Worm (Caenorhabditis elegans) whole organism, L4 larva: ENCODE measurements around the gene T13F2.2.

Source experiments
- F37D6.2 ChIP-seq: sonication (generic microtip); optimal IDR thresholded peaks from 2 replicates; lab custom pipeline; 2016; ENCODE audit warnings: mild to moderate bottlenecking, missing genetic modification characterization, missing compliant biosample characterization
- T20F7.1 ChIP-seq: fragments of 200-800 bp; sonication (Bioruptor generic); optimal IDR thresholded peaks from 2 replicates; lab custom pipeline; 2018; ENCODE audit warnings: mild to moderate bottlenecking, missing genetic modification characterization, missing compliant biosample characterization
- ZK337.2 ChIP-seq: fragments of 200-800 bp; sonication (Bioruptor generic); IDR thresholded peaks from 2 replicates; pipeline ENCODE4 v1.3.6; 2022; ENCODE audit warnings: missing genetic modification reagents, missing genetic modification characterization, missing compliant biosample characterization
- aly-2 ChIP-seq: sonication (generic microtip); optimal IDR thresholded peaks from 2 replicates; lab custom pipeline; 2018; ENCODE audit warnings: missing biosample characterization, missing genetic modification characterization
- ceh-32 ChIP-seq: sonication (generic microtip); optimal IDR thresholded peaks from 2 replicates; lab custom pipeline; 2016; ENCODE audit warnings: mild to moderate bottlenecking, missing genetic modification characterization, missing compliant biosample characterization; ENCODE audit not compliant: poor library complexity
- ceh-82 ChIP-seq: sonication (generic microtip); optimal IDR thresholded peaks from 2 replicates; lab custom pipeline; 2017; ENCODE audit warnings: missing biosample characterization, missing genetic modification characterization
- cey-2 ChIP-seq: sonication (generic microtip); optimal IDR thresholded peaks from 3 replicates; lab custom pipeline; 2017; ENCODE audit warnings: missing genetic modification characterization, mild to moderate bottlenecking, missing compliant biosample characterization, antibody characterized with exemption, borderline replicate concordance; ENCODE audit not compliant: insufficient read depth
- ctbp-1 ChIP-seq: fragments of 200-800 bp; sonication (Bioruptor generic); IDR thresholded peaks from 2 replicates; pipeline ENCODE4 v1.3.6; 2022; ENCODE audit warnings: missing genetic modification reagents, missing genetic modification characterization, missing compliant biosample characterization
- daf-16 ChIP-seq, 3 experiments: sonication (generic microtip); optimal IDR thresholded peaks; 2 replicates each; lab custom pipeline; 2016 to 2017; ENCODE audit warnings: missing genetic modification characterization in 3 of 3, missing genetic modification reagents in 3 of 3, mild to moderate bottlenecking in 2 of 3, missing compliant biosample characterization in 2 of 3, missing biosample characterization in 1 of 3, moderate library complexity in 1 of 3
- dmd-6 ChIP-seq: fragments of 200-800 bp; sonication (Bioruptor generic); IDR thresholded peaks from 2 replicates; pipeline ENCODE4 v1.3.6; 2022; ENCODE audit warnings: missing genetic modification reagents, missing genetic modification characterization, missing compliant biosample characterization
- dpl-1 ChIP-seq: fragments of 150-350 bp; optimal IDR thresholded peaks from 2 replicates; lab custom pipeline; 2014; ENCODE audit warnings: missing biosample characterization, missing genetic modification reagents, missing genetic modification characterization
- dve-1 ChIP-seq: sonication (generic microtip); optimal IDR thresholded peaks from 2 replicates; lab custom pipeline; 2017; ENCODE audit warnings: antibody characterized with exemption, mild to moderate bottlenecking, missing genetic modification characterization, missing compliant biosample characterization; ENCODE audit not compliant: insufficient read depth
- egl-27 ChIP-seq: sonication (generic microtip); optimal IDR thresholded peaks from 3 replicates; lab custom pipeline; 2017; ENCODE audit warnings: missing biosample characterization, missing genetic modification reagents, missing genetic modification characterization
- fos-1 ChIP-seq: fragments of 150-350 bp; optimal IDR thresholded peaks from 2 replicates; lab custom pipeline; 2014; ENCODE audit warnings: missing biosample characterization, missing genetic modification characterization
- hlh-11 ChIP-seq: fragments of 200-800 bp; sonication (Bioruptor generic); optimal IDR thresholded peaks from 2 replicates; lab custom pipeline; 2018; ENCODE audit warnings: mild to moderate bottlenecking, missing genetic modification characterization, missing compliant biosample characterization
- hlh-30 ChIP-seq: sonication (generic microtip); optimal IDR thresholded peaks from 2 replicates; lab custom pipeline; 2017; ENCODE audit warnings: antibody characterized with exemption, mild to moderate bottlenecking, missing genetic modification characterization, missing compliant biosample characterization; ENCODE audit not compliant: insufficient read depth
- hmg-1.1 ChIP-seq: fragments of 200-800 bp; sonication (Bioruptor generic); IDR thresholded peaks from 2 replicates; pipeline ENCODE4 v1.3.6; 2022; ENCODE audit warnings: missing genetic modification reagents, missing genetic modification characterization, missing compliant biosample characterization
- lin-1 ChIP-seq: fragments of 200-800 bp; sonication (Bioruptor generic); IDR thresholded peaks from 2 replicates; pipeline ENCODE4 v1.3.6; 2022; ENCODE audit warnings: missing genetic modification reagents, missing genetic modification characterization, missing compliant biosample characterization
- lin-38 ChIP-seq: fragments of 200-800 bp; sonication (Bioruptor generic); IDR thresholded peaks from 2 replicates; pipeline ENCODE4 v1.3.6; 2022; ENCODE audit warnings: missing genetic modification reagents, missing genetic modification characterization, missing compliant biosample characterization
- lsy-2 ChIP-seq, 2 experiments: fragments of 150-350 bp in 1 of 2; sonication (generic microtip) in 1 of 2; optimal IDR thresholded peaks; 2 replicates each; lab custom pipeline; 2014 to 2017; ENCODE audit warnings: missing biosample characterization in 2 of 2, missing genetic modification characterization in 2 of 2
- madf-9 ChIP-seq: fragments of 200-800 bp; sonication (Bioruptor generic); conservative IDR thresholded peaks from 2 replicates; pipeline ENCODE4 v1.3.6; 2022; ENCODE audit warnings: missing genetic modification reagents, missing genetic modification characterization, missing compliant biosample characterization
- mdl-1 ChIP-seq, 2 experiments: fragments of 150-350 bp in 1 of 2; sonication (generic microtip) in 1 of 2; optimal IDR thresholded peaks; 2 replicates each; lab custom pipeline; 2014 to 2017; ENCODE audit warnings: missing biosample characterization in 2 of 2, missing genetic modification characterization in 2 of 2
- mep-1 ChIP-seq: fragments of 150-350 bp; sonication (generic microtip); optimal IDR thresholded peaks from 3 replicates; lab custom pipeline; 2014; ENCODE audit warnings: missing biosample characterization, missing genetic modification characterization
- mes-2 ChIP-seq: sonication (generic microtip); optimal IDR thresholded peaks from 2 replicates; lab custom pipeline; 2016; ENCODE audit warnings: missing genotype, mild to moderate bottlenecking, missing genetic modification characterization, missing compliant biosample characterization; ENCODE audit not compliant: poor library complexity, severe bottlenecking
- nhr-10 ChIP-seq: fragments of 150-350 bp; optimal IDR thresholded peaks from 2 replicates; lab custom pipeline; 2014; ENCODE audit warnings: missing biosample characterization, missing genetic modification characterization
- nhr-11 ChIP-seq: fragments of 150-350 bp; optimal IDR thresholded peaks from 2 replicates; lab custom pipeline; 2014; ENCODE audit warnings: missing biosample characterization, missing genetic modification characterization
- nhr-237 ChIP-seq: sonication (generic microtip); optimal IDR thresholded peaks from 2 replicates; lab custom pipeline; 2017; ENCODE audit warnings: missing biosample characterization, missing genetic modification characterization
- nhr-25 ChIP-seq: sonication (generic microtip); optimal IDR thresholded peaks from 2 replicates; lab custom pipeline; 2017; ENCODE audit warnings: missing genetic modification characterization, mild to moderate bottlenecking, missing compliant biosample characterization, antibody characterized with exemption, moderate library complexity, borderline replicate concordance; ENCODE audit not compliant: insufficient read depth
- nhr-28 ChIP-seq: fragments of 150-350 bp; optimal IDR thresholded peaks from 2 replicates; lab custom pipeline; 2014; ENCODE audit warnings: missing biosample characterization, missing genetic modification characterization
- nhr-6 ChIP-seq: fragments of 150-350 bp; optimal IDR thresholded peaks from 2 replicates; lab custom pipeline; 2014; ENCODE audit warnings: missing biosample characterization, missing genetic modification characterization
- nhr-76 ChIP-seq: fragments of 150-350 bp; optimal IDR thresholded peaks from 2 replicates; lab custom pipeline; 2014; ENCODE audit warnings: missing biosample characterization, missing genetic modification characterization
- nhr-77 ChIP-seq: fragments of 150-350 bp; optimal IDR thresholded peaks from 2 replicates; lab custom pipeline; 2014; ENCODE audit warnings: missing biosample characterization, missing genetic modification characterization
- pqm-1 ChIP-seq: sonication (generic microtip); optimal IDR thresholded peaks from 2 replicates; lab custom pipeline; 2017; ENCODE audit warnings: missing biosample characterization, missing genetic modification characterization
- tra-1 ChIP-seq: fragments of 200-800 bp; sonication (Bioruptor generic); IDR thresholded peaks from 2 replicates; pipeline ENCODE4 v1.3.6; 2022; ENCODE audit warnings: missing genetic modification reagents, missing genetic modification characterization, missing compliant biosample characterization
- unc-130 ChIP-seq: sonication (generic microtip); optimal IDR thresholded peaks from 2 replicates; lab custom pipeline; 2016; ENCODE audit warnings: missing genetic modification reagents, missing genetic modification characterization, missing compliant biosample characterization
- zfp-2 ChIP-seq: sonication (generic microtip); optimal IDR thresholded peaks from 2 replicates; lab custom pipeline; 2016; ENCODE audit warnings: mild to moderate bottlenecking, missing genetic modification characterization, missing compliant biosample characterization
- ztf-7 ChIP-seq: fragments of 150-350 bp; optimal IDR thresholded peaks from 2 replicates; lab custom pipeline; 2014; ENCODE audit warnings: missing biosample characterization, missing genetic modification characterization

The T13F2.2 gene

ce11 chrIV:9756647-9757424 is 40.3 kb downstream of the T13F2.2 start:
- TF ChIP-seq F37D6.2 (tag; lab: Kevin White, UChicago) (no peak), lsy-2 (tag; optimal IDR thresholded peaks at IDR 0.05; lab: Kevin White, UChicago) (peak in 1 of 2 experiments; percentile 24), nhr-25 (tag; lab: Kevin White, UChicago) (peak; percentile 11), nhr-76 (no peak), pqm-1 (tag; lab: Kevin White, UChicago) (peak; percentile 60), nhr-77 (tag; lab: Kevin White, UChicago) (peak; percentile 48), ctbp-1 (GFP tag; lab: Robert Waterston, UW) (0 out of 2 replicates have a peak, but pooled peaks have one; percentile 44), zfp-2 (tag; lab: Kevin White, UChicago) (no peak), lin-38 (GFP tag; lab: Robert Waterston, UW) (no peak), dve-1 (peak; percentile 89), mdl-1 (tag; optimal IDR thresholded peaks at IDR 0.05; lab: Kevin White, UChicago) (peak in 1 of 2 experiments; percentile 57), ztf-7 (tag; lab: Kevin White, UChicago) (no peak), hlh-30 (tag; lab: Kevin White, UChicago) (peak; percentile 73), ZK337.2 (GFP tag; lab: Robert Waterston, UW) (no peak), nhr-10 (tag; lab: Kevin White, UChicago) (peak; percentile 10), ceh-82 (tag; lab: Kevin White, UChicago) (no peak), aly-2 (tag; lab: Kevin White, UChicago) (no peak), hlh-11 (tag; lab: Kevin White, UChicago) (peak; percentile 69), dpl-1 (no peak), daf-16 (GFP tag; optimal IDR thresholded peaks at IDR 0.05; lab: Kevin White, UChicago) (no peak), daf-16 (tag; optimal IDR thresholded peaks at IDR 0.05; lab: Kevin White, UChicago) (peak; percentile 56), nhr-11 (tag; lab: Kevin White, UChicago) (no peak), fos-1 (tag; lab: Kevin White, UChicago) (no peak), nhr-28 (tag; lab: Kevin White, UChicago) (peak; percentile 94), lin-1 (GFP tag; lab: Robert Waterston, UW) (no peak), cey-2 (peak; percentile 6), dmd-6 (GFP tag; lab: Robert Waterston, UW) (peak; percentile 71), egl-27 (tag; lab: Kevin White, UChicago) (no peak), unc-130 (GFP tag; lab: Kevin White, UChicago) (no peak), mep-1 (tag; lab: Kevin White, UChicago) (peak; percentile 39), hmg-1.1 (GFP tag; lab: Robert Waterston, UW) (0 out of 2 replicates have a peak, but pooled peaks have one; percentile 15)

- no peak for TF ChIP-seq madf-9 (GFP tag; lab: Robert Waterston, UW)
- TF ChIP-seq T20F7.1 (GFP tag; lab: Kevin White, UChicago) = no peak
- no peak for TF ChIP-seq ceh-32 (tag; lab: Kevin White, UChicago)
- TF ChIP-seq nhr-6 (tag; lab: Kevin White, UChicago) = no peak
- TF ChIP-seq nhr-237 = no peak
- peak; percentile 61 for TF ChIP-seq nhr-28 (tag; lab: Kevin White, UChicago)
- TF ChIP-seq tra-1 = no peak
These were observed 41.4 kb downstream of the T13F2.2 start for ce11 chrIV:9755713-9756112.

ce11 chrIV:9748342-9748741 is 48.8 kb downstream of the T13F2.2 start, which contains the start of gene C28D4.8:
C28D4.8 (minus strand) TSS chrIV:9748442.
- TF ChIP-seq mes-2 (tag; lab: Kevin White, UChicago) = no peak
- TF ChIP-seq hmg-1.1 (GFP tag; lab: Robert Waterston, UW) = no peak
- no peak for TF ChIP-seq madf-9 (GFP tag; lab: Robert Waterston, UW)
